Fruit fly (Drosophila melanogaster) whole organism, prepupa: ENCODE data around the gene strat.

ENCODE experiments used
- Blimp-1 ChIP-seq: fragments of 200-800 bp; sonication (Bioruptor generic); optimal IDR thresholded peaks from 3 replicates; lab custom pipeline; 2017; ENCODE audit warnings: missing biosample characterization, missing genetic modification characterization, mild to moderate bottlenecking, moderate library complexity, missing genetic modification reagents
- CG15336 ChIP-seq: fragments of 200-800 bp; sonication (Bioruptor generic); IDR thresholded peaks from 2 replicates; pipeline ENCODE4 v1.3.6; 2022; ENCODE audit warnings: missing biosample characterization, missing genetic modification characterization
- CG1621 ChIP-seq: fragments of 200-800 bp; sonication (Bioruptor generic); optimal IDR thresholded peaks from 3 replicates; lab custom pipeline; 2018; ENCODE audit warnings: missing biosample characterization, mild to moderate bottlenecking, missing genetic modification characterization
- CG3032 ChIP-seq: fragments of 200-800 bp; optimal IDR thresholded peaks from 2 replicates; lab custom pipeline; 2019; ENCODE audit warnings: missing biosample characterization, mild to moderate bottlenecking, missing genetic modification characterization, moderate library complexity
- CG32006 ChIP-seq: fragments of 200-800 bp; sonication (Bioruptor generic); optimal IDR thresholded peaks from 3 replicates; lab custom pipeline; 2017; ENCODE audit warnings: missing biosample characterization, mild to moderate bottlenecking, missing genetic modification characterization
- CG3919 ChIP-seq: fragments of 200-800 bp; sonication (Bioruptor generic); optimal IDR thresholded peaks from 3 replicates; lab custom pipeline; 2016; ENCODE audit warnings: missing biosample characterization, missing genetic modification characterization
- CG6792 ChIP-seq: fragments of 200-800 bp; sonication (Bioruptor generic); optimal IDR thresholded peaks from 3 replicates; lab custom pipeline; 2016; ENCODE audit warnings: missing biosample characterization, missing genetic modification characterization
- CG6854 ChIP-seq: fragments of 200-800 bp; sonication (Bioruptor generic); optimal IDR thresholded peaks from 2 replicates; lab custom pipeline; 2017; ENCODE audit warnings: missing biosample characterization, mild to moderate bottlenecking, missing genetic modification characterization
- CG7368 ChIP-seq: fragments of 200-800 bp; sonication (Bioruptor generic); optimal IDR thresholded peaks from 3 replicates; lab custom pipeline; 2016; ENCODE audit warnings: missing biosample characterization, missing genetic modification characterization
- CG8119 ChIP-seq: fragments of 200-800 bp; sonication (Bioruptor generic); IDR thresholded peaks from 3 replicates; pipeline ENCODE4 v1.3.6; 2022; ENCODE audit warnings: missing biosample characterization, missing genetic modification characterization
- CG8319 ChIP-seq: fragments of 200-800 bp; sonication (Bioruptor generic); optimal IDR thresholded peaks from 3 replicates; lab custom pipeline; 2016; ENCODE audit warnings: missing biosample characterization, missing genetic modification characterization
- CG8632 ChIP-seq: fragments of 200-800 bp; sonication (Bioruptor generic); optimal IDR thresholded peaks from 3 replicates; lab custom pipeline; 2016; ENCODE audit warnings: missing biosample characterization, missing genetic modification characterization
- CG9139 ChIP-seq: fragments of 200-800 bp; sonication (Bioruptor generic); optimal IDR thresholded peaks from 3 replicates; lab custom pipeline; 2017; ENCODE audit warnings: missing biosample characterization, mild to moderate bottlenecking, missing genetic modification characterization
- Eip78C ChIP-seq: fragments of 200-800 bp; sonication (Bioruptor generic); peaks from one replicate; lab custom pipeline; 2016; ENCODE audit warnings: missing biosample characterization, missing genetic modification characterization
- Eip93F ChIP-seq: fragments of 200-800 bp; sonication (Bioruptor generic); optimal IDR thresholded peaks from 2 replicates; lab custom pipeline; 2016; ENCODE audit warnings: missing biosample characterization, mild to moderate bottlenecking, missing genetic modification characterization
- Ets96B ChIP-seq: fragments of 200-800 bp; optimal IDR thresholded peaks from 2 replicates; lab custom pipeline; 2019; ENCODE audit warnings: missing biosample characterization, mild to moderate bottlenecking, missing genetic modification characterization, moderate library complexity
- Gug ChIP-seq: fragments of 200-800 bp; sonication (Bioruptor generic); IDR thresholded peaks from 2 replicates; pipeline ENCODE4 v1.3.6; 2022; ENCODE audit warnings: missing biosample characterization, missing genetic modification characterization
- Hr38 ChIP-seq: sonication (Bioruptor generic); optimal IDR thresholded peaks from 2 replicates; lab custom pipeline; 2016; ENCODE audit warnings: missing biosample characterization, missing genetic modification characterization
- Hr39 ChIP-seq: fragments of 200-800 bp; sonication (Bioruptor generic); optimal IDR thresholded peaks from 2 replicates; lab custom pipeline; 2016; ENCODE audit warnings: missing biosample characterization, missing genetic modification characterization
- Met ChIP-seq: fragments of 200-800 bp; sonication (Bioruptor generic); optimal IDR thresholded peaks from 3 replicates; lab custom pipeline; 2016; ENCODE audit warnings: missing biosample characterization, missing genetic modification characterization
- Smox ChIP-seq: fragments of 200-800 bp; sonication (Bioruptor generic); optimal IDR thresholded peaks from 3 replicates; lab custom pipeline; 2016; ENCODE audit warnings: missing biosample characterization, missing genetic modification characterization
- Sox14 ChIP-seq: fragments of 200-800 bp; sonication (Bioruptor generic); optimal IDR thresholded peaks from 3 replicates; lab custom pipeline; 2016; ENCODE audit warnings: missing biosample characterization, missing genetic modification characterization
- achi ChIP-seq: fragments of 200-800 bp; sonication (Bioruptor generic); optimal IDR thresholded peaks from 3 replicates; lab custom pipeline; 2016; ENCODE audit warnings: missing biosample characterization, missing genetic modification characterization
- cyc ChIP-seq: fragments of 200-800 bp; sonication (Bioruptor generic); optimal IDR thresholded peaks from 3 replicates; lab custom pipeline; 2016; ENCODE audit warnings: missing biosample characterization, missing genetic modification characterization
- dac ChIP-seq: fragments of 200-800 bp; sonication (Bioruptor generic); optimal IDR thresholded peaks from 2 replicates; lab custom pipeline; 2017; ENCODE audit warnings: missing biosample characterization, mild to moderate bottlenecking, missing genetic modification characterization
- dsx ChIP-seq: fragments of 200-800 bp; optimal IDR thresholded peaks from 3 replicates; lab custom pipeline; 2019; ENCODE audit warnings: missing biosample characterization, mild to moderate bottlenecking, missing genetic modification characterization, moderate library complexity; ENCODE audit not compliant: poor library complexity, severe bottlenecking
- eg ChIP-seq: fragments of 200-800 bp; sonication (Bioruptor generic); IDR thresholded peaks from 3 replicates; pipeline ENCODE4 v1.3.6; 2022; ENCODE audit warnings: missing biosample characterization, missing genetic modification characterization
- esn ChIP-seq: fragments of 200-800 bp; sonication (Bioruptor generic); optimal IDR thresholded peaks from 2 replicates; lab custom pipeline; 2016; ENCODE audit warnings: missing biosample characterization, mild to moderate bottlenecking, missing genetic modification characterization, moderate library complexity
- fd59A ChIP-seq: fragments of 200-800 bp; sonication (Bioruptor generic); optimal IDR thresholded peaks from 2 replicates; lab custom pipeline; 2017; ENCODE audit warnings: missing biosample characterization, mild to moderate bottlenecking, missing genetic modification characterization, missing genetic modification reagents
- fkh ChIP-seq: fragments of 200-800 bp; sonication (Bioruptor generic); optimal IDR thresholded peaks from 3 replicates; lab custom pipeline; 2017; ENCODE audit warnings: missing biosample characterization, mild to moderate bottlenecking, missing genetic modification characterization, moderate library complexity
- lz ChIP-seq: fragments of 200-800 bp; sonication (Bioruptor generic); optimal IDR thresholded peaks from 3 replicates; lab custom pipeline; 2016; ENCODE audit warnings: missing biosample characterization, missing genetic modification characterization
- salr ChIP-seq, 2 experiments: fragments of 200-800 bp; sonication (Bioruptor generic); optimal IDR thresholded peaks; 3 replicates each; lab custom pipeline; 2016 to 2018; ENCODE audit warnings: missing biosample characterization in 2 of 2, missing genetic modification characterization in 2 of 2, mild to moderate bottlenecking in 1 of 2
- spab ChIP-seq: fragments of 200-800 bp; sonication (Bioruptor generic); optimal IDR thresholded peaks from 2 replicates; lab custom pipeline; 2017; ENCODE audit warnings: missing biosample characterization, mild to moderate bottlenecking, missing genetic modification characterization, missing genetic modification reagents
- ss ChIP-seq, 2 experiments: fragments of 200-800 bp; sonication (Bioruptor generic); optimal IDR thresholded peaks; 2 replicates in 1 of 2; 3 replicates in 1 of 2; lab custom pipeline; 2017 to 2018; ENCODE audit warnings: mild to moderate bottlenecking in 2 of 2, missing biosample characterization in 2 of 2, missing genetic modification characterization in 2 of 2, moderate library complexity in 1 of 2
- topi ChIP-seq: fragments of 200-800 bp; sonication (Bioruptor generic); optimal IDR thresholded peaks from 3 replicates; lab custom pipeline; 2016; ENCODE audit warnings: missing biosample characterization, missing genetic modification characterization

The strat gene

dm6 chr2L:8362273-8362954 is 42.3 kb downstream of the strat start, which contains the start of gene CG7627 (continued):
- TF ChIP-seq dac (GFP tag; lab: Kevin White, UChicago) (no peak), CG8319 (peak; percentile 59), CG3032 (tag; lab: Kevin White, UChicago) (peak; percentile 51), CG32006 (GFP tag; lab: Kevin White, UChicago) (peak; percentile 76), CG7368 (GFP tag; lab: Kevin White, UChicago) (peak; percentile 53), Hr38 (GFP tag; lab: Kevin White, UChicago) (no peak), CG3919 (GFP tag; lab: Kevin White, UChicago) (peak; percentile 46), CG9139 (GFP tag; lab: Kevin White, UChicago) (peak; percentile 30), spab (GFP tag; lab: Kevin White, UChicago) (peak; percentile 53), topi (GFP tag; lab: Kevin White, UChicago) (peak; percentile 71), cyc (GFP tag; lab: Kevin White, UChicago) (peak; percentile 75), esn (peak; percentile 84), eg (GFP tag; lab: Robert Waterston, UW) (peak; percentile 78), CG15336 (GFP tag; lab: Robert Waterston, UW) (peak; percentile 66), dsx (peak; percentile 47), Eip78C (GFP tag; lab: Kevin White, UChicago) (peak; percentile 94), CG6792 (GFP tag; lab: Kevin White, UChicago) (peak; percentile 60), fkh (peak; percentile 51), Ets96B (tag; lab: Kevin White, UChicago) (no peak), Gug (GFP tag; lab: Robert Waterston, UW) (peak; percentile 55), Blimp-1 (peak; percentile 46)

- TF ChIP-seq eg (GFP tag; lab: Robert Waterston, UW) (peak; percentile 6; the same call in 2 of the 3 replicates), Eip93F (GFP tag; lab: Kevin White, UChicago) (no peak), salr (GFP tag; optimal IDR thresholded peaks at IDR 0.05; lab: Kevin White, UChicago) (peak in 1 of 2 experiments; percentile 24), Blimp-1 (no peak), CG6854 (no peak), CG3032 (tag; lab: Kevin White, UChicago) (no peak)
Measured at dm6 chr2L:8362955-8363285, 42.8 kb downstream of the strat start.

dm6 chr2L:8364006-8364956 is 44.2 kb downstream of the strat start, which contains the start of the genes RpS13 and CSN8:
TSS of gene RpS13 (minus strand) at chr2L:8364662.
TSS of gene CSN8 (plus strand) at chr2L:8364855.
- TF ChIP-seq topi (GFP tag; lab: Kevin White, UChicago) (peak; percentile 8), CG32006 (GFP tag; lab: Kevin White, UChicago) (no peak), fkh (peak; percentile 53), Met (GFP tag; lab: Kevin White, UChicago) (peak; percentile 16), esn (peak; percentile 36), CG8119 (GFP tag; lab: Robert Waterston, UW) (0 out of 3 replicates have a peak, but pooled peaks have one; percentile 18), ss (GFP tag; optimal IDR thresholded peaks at IDR 0.05; lab: Kevin White, UChicago) (peak in 1 of 2 experiments; percentile 9), Hr39 (GFP tag; lab: Kevin White, UChicago) (peak; percentile 7), achi (GFP tag; lab: Kevin White, UChicago) (peak; percentile 100), Eip78C (GFP tag; lab: Kevin White, UChicago) (peak; percentile 59), lz (GFP tag; lab: Kevin White, UChicago) (peak; percentile 15), salr (GFP tag; optimal IDR thresholded peaks at IDR 0.05; lab: Kevin White, UChicago) (no peak), Sox14 (GFP tag; lab: Kevin White, UChicago) (peak; percentile 34), CG1621 (tag; lab: Kevin White, UChicago) (peak; percentile 49), fd59A (no peak), Smox (GFP tag; lab: Kevin White, UChicago) (peak; percentile 7), CG8632 (GFP tag; lab: Kevin White, UChicago) (no peak)
